Worm (Caenorhabditis elegans) whole organism, late embryonic: ENCODE measurements around the gene F42A9.9.

ENCODE experiments used
- fkh-6 ChIP-seq: sonication (generic microtip); optimal IDR thresholded peaks from 2 replicates; lab custom pipeline; 2016; ENCODE audit warnings: missing genetic modification characterization, missing compliant biosample characterization
- sox-2 ChIP-seq: fragments of 200-800 bp; sonication (Bioruptor generic); IDR thresholded peaks from 2 replicates; pipeline ENCODE4 v1.3.6; 2022; ENCODE audit warnings: missing genetic modification reagents, missing genetic modification characterization, missing compliant biosample characterization

DNA sequence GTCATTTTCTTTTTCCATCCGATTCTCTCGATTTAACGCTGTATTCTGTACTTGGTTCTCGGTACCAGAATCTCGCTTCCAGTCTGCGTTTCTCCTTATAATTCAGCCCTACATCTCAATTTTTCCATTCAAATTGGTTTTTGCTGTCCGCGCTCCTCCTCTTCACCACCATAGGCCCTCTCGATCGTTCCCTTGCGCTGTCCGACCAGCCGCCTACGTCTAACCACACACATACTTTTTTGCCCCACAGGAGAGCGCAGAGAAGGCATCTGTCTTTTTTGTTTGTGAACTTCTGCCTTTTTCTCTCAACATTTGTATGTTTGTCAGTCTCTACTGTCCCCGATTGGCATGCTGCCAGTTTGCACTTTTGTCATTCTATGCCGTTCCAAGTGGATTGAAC lies 11.3 kb downstream of the F42A9.9 start, which contains the start of gene F42A9.11:
- TF ChIP-seq fkh-6 (tag; lab: Kevin White, UChicago), result no peak
- no peak for TF ChIP-seq sox-2
